Fruit fly (Drosophila melanogaster): ENCODE measurements around the gene CG8620.

DNA sequence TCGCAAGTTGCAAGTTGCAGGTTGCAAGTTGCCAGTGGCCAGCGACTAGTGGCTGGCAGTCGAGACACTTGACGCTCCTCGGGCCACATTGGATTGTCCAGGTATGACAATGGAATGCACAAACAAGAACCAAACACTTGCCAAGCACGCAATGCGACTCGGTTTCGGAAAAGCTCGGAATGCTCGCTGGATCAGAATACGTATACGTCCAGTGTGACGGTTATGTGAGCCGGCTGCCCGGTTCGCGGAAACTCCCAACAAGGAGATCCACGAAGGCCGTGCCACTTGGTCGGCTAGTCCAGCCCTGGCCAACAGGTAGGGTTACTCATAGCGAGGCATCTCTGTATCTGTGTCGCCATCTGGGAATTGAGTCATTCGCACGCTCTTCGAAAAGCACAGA, 21.2 kb upstream of the CG8620 start:
- TF ChIP-seq CG8478 (optimal IDR thresholded peaks at IDR 0.05), result no peak
- TF ChIP-seq CTCF (optimal IDR thresholded peaks at IDR 0.05), result no peak
